Fruit fly (Drosophila melanogaster): ENCODE results near the gene Cox10.
A peak's percentile ranks its signal among the peaks of the same experiment; 100 is the strongest.

dm6 chr2L:10366525-10366924, 35.3 kb downstream of the Cox10 start, which contains the start of gene CG5056:
- TF ChIP-seq fru (GFP tag; optimal IDR thresholded peaks at IDR 0.05), result no peak
- TF ChIP-seq CG32264 (GFP tag; optimal IDR thresholded peaks at IDR 0.05), result no peak
- no peak for TF ChIP-seq CrebA (GFP tag; optimal IDR thresholded peaks at IDR 0.05; ENCODE audit: borderline replicate concordance)
- TF ChIP-seq Sp1 (GFP tag; optimal IDR thresholded peaks at IDR 0.05), result peak; percentile 30
- no peak for TF ChIP-seq dmrt93B (GFP tag; optimal IDR thresholded peaks at IDR 0.05)
- no peak for TF ChIP-seq brk (GFP tag; optimal IDR thresholded peaks at IDR 0.05)
- TF ChIP-seq br (GFP tag; optimal IDR thresholded peaks at IDR 0.05), result no peak
- no peak for TF ChIP-seq sage (GFP tag; optimal IDR thresholded peaks at IDR 0.05)
- no peak for TF ChIP-seq usp (GFP tag; optimal IDR thresholded peaks at IDR 0.05)
